Worm (Caenorhabditis elegans): ENCODE data around the gene F25B4.7.
A peak's percentile ranks its signal among the peaks of the same experiment; 100 is the strongest.

Gene F25B4.7

DNA sequence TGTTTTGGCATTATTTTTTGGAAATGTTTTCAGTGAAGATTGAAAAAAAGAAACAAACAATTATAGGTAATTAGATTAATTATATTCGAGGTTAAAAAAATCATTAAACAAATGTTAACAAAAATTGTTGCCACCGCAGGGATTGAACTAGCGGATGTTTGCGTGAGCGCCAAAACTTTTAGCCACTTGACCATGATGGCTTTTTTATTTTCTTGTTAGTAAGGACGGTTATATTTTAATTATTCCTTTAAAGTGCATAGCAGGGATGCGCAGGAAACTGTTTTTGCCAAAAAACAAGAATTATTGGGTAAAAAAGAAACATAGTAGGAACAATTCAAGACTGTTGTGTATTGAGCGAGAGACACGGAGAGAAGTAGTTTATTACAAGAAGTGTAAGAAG lies 19.7 kb downstream of the F25B4.7 start (continued):
- peak; percentile 62 for TF ChIP-seq gei-8 (GFP tag; optimal IDR thresholded peaks at IDR 0.05)
- TF ChIP-seq vab-7 (GFP tag; IDR thresholded peaks at IDR 0.05) = peak; percentile 75
- TF ChIP-seq arid-1 (GFP tag; conservative IDR thresholded peaks at IDR 0.05) = peak; percentile 95
- no peak for TF ChIP-seq daf-8 (GFP tag; IDR thresholded peaks at IDR 0.05)
- TF ChIP-seq php-3 (GFP tag; IDR thresholded peaks at IDR 0.05) = peak; percentile 86
- peak; percentile 44; the same call in 1 of the 2 replicates for TF ChIP-seq ceh-20 (GFP tag; IDR thresholded peaks at IDR 0.05)
- TF ChIP-seq Y105C5A.15 (GFP tag; IDR thresholded peaks at IDR 0.05) = peak; percentile 99
- no peak for TF ChIP-seq snpc-4 (tag; optimal IDR thresholded peaks at IDR 0.05)
- no peak for TF ChIP-seq ces-1 (GFP tag; optimal IDR thresholded peaks at IDR 0.05)
- TF ChIP-seq madf-9 (GFP tag; conservative IDR thresholded peaks at IDR 0.05) = peak; percentile 66
- peak; percentile 91 for TF ChIP-seq pha-4 (GFP tag; IDR thresholded peaks at IDR 0.05)
- no peak for TF ChIP-seq pha-4 (tag; optimal IDR thresholded peaks at IDR 0.05)
- peak; percentile 81 for TF ChIP-seq F49E8.2 (tag; optimal IDR thresholded peaks at IDR 0.05; ENCODE audit: borderline replicate concordance)
- peak; percentile 57 for TF ChIP-seq nhr-48 (tag; optimal IDR thresholded peaks at IDR 0.05)
- TF ChIP-seq ZK337.2 (GFP tag; IDR thresholded peaks at IDR 0.05) = 0 out of 2 replicates have a peak, but pooled peaks have one; percentile 43
- TF ChIP-seq ceh-44 (GFP tag; IDR thresholded peaks at IDR 0.05) = no peak
- peak; percentile 19 for TF ChIP-seq rbr-2 (tag; optimal IDR thresholded peaks at IDR 0.05)
- no peak for TF ChIP-seq dve-1 (tag; optimal IDR thresholded peaks at IDR 0.05; ENCODE audit: insufficient read depth)
- peak; percentile 73 for TF ChIP-seq spr-1 (tag; optimal IDR thresholded peaks at IDR 0.05)
- TF ChIP-seq madf-5 (GFP tag; IDR thresholded peaks at IDR 0.05) = peak; percentile 68 to 100; a peak in 3 of 4 replicates
- no peak for TF ChIP-seq dmd-9 (GFP tag; IDR thresholded peaks at IDR 0.05)
- TF ChIP-seq lin-29 (GFP tag; IDR thresholded peaks at IDR 0.05) = peak; percentile 76
- TF ChIP-seq snpc-1.2 (GFP tag; IDR thresholded peaks at IDR 0.05) = peak; percentile 88
- peak; percentile 63 for TF ChIP-seq sdz-12 (GFP tag; optimal IDR thresholded peaks at IDR 0.05)
- no peak for TF ChIP-seq nhr-6 (tag; optimal IDR thresholded peaks at IDR 0.05)
- TF ChIP-seq hif-1 (tag; optimal IDR thresholded peaks at IDR 0.05) = peak in 1 of 2 experiments; percentile 47
- no peak for TF ChIP-seq lin-39 (tag; optimal IDR thresholded peaks at IDR 0.05)
- peak; percentile 88 for TF ChIP-seq duxl-1 (tag; optimal IDR thresholded peaks at IDR 0.05; ENCODE audit: poor library complexity)
- peak; percentile 72 for TF ChIP-seq mdt-29 (GFP tag; IDR thresholded peaks at IDR 0.05)
- TF ChIP-seq mes-2 (tag; optimal IDR thresholded peaks at IDR 0.05; ENCODE audit: poor library complexity, severe bottlenecking) = peak; percentile 70
- TF ChIP-seq tag-97 (GFP tag; IDR thresholded peaks at IDR 0.05) = 0 out of 2 replicates have a peak, but pooled peaks have one; percentile 64
- no peak for TF ChIP-seq lin-15B (tag; optimal IDR thresholded peaks at IDR 0.05)
- TF ChIP-seq saeg-2 (GFP tag; IDR thresholded peaks at IDR 0.05) = peak; percentile 47; the same call in 1 of the 2 replicates
- TF ChIP-seq zfp-2 (tag; optimal IDR thresholded peaks at IDR 0.05) = no peak
- no peak for TF ChIP-seq egl-27 (tag; optimal IDR thresholded peaks at IDR 0.05)
- peak; percentile 14 for TF ChIP-seq hlh-30 (tag; optimal IDR thresholded peaks at IDR 0.05; ENCODE audit: insufficient read depth)
- no peak for TF ChIP-seq attf-4 (tag; optimal IDR thresholded peaks at IDR 0.05)
- TF ChIP-seq zip-11 (GFP tag; IDR thresholded peaks at IDR 0.05) = peak; percentile 84; the same call in 1 of the 2 replicates
- TF ChIP-seq ceh-28 (tag; optimal IDR thresholded peaks at IDR 0.05) = no peak
- no peak for TF ChIP-seq T20F7.1 (GFP tag; optimal IDR thresholded peaks at IDR 0.05)

Data from whole organism, L4 larva.